Fruit fly (Drosophila melanogaster) whole organism, adult: ENCODE results near the gene TORIP.

Source experiments
- CG11617 ChIP-seq: fragments of 200-800 bp; sonication (Bioruptor generic); optimal IDR thresholded peaks from 2 replicates; lab custom pipeline; 2017; ENCODE audit warnings: mild to moderate bottlenecking, missing biosample characterization, missing genetic modification reagents, missing genetic modification characterization
- CG12768 ChIP-seq: fragments of 200-800 bp; sonication (Bioruptor generic); optimal IDR thresholded peaks from 2 replicates; lab custom pipeline; 2017; ENCODE audit warnings: missing biosample characterization, missing genetic modification characterization, mild to moderate bottlenecking, moderate library complexity, missing genetic modification reagents
- CG14711 ChIP-seq: fragments of 200-800 bp; sonication (Bioruptor generic); optimal IDR thresholded peaks from 2 replicates; lab custom pipeline; 2018; ENCODE audit warnings: missing biosample characterization, mild to moderate bottlenecking, missing genetic modification characterization, moderate library complexity
- CG1620 ChIP-seq: fragments of 200-800 bp; sonication (Bioruptor generic); optimal IDR thresholded peaks from 2 replicates; lab custom pipeline; 2016; ENCODE audit warnings: missing biosample characterization, missing genetic modification characterization
- CG33017 ChIP-seq: fragments of 200-800 bp; sonication (Bioruptor generic); optimal IDR thresholded peaks from 2 replicates; lab custom pipeline; 2018; ENCODE audit warnings: missing biosample characterization, mild to moderate bottlenecking, missing genetic modification characterization, moderate library complexity
- CG5204 ChIP-seq: fragments of 200-800 bp; sonication (Bioruptor generic); optimal IDR thresholded peaks from 2 replicates; lab custom pipeline; 2016; ENCODE audit warnings: missing biosample characterization, missing genetic modification characterization
- CG7045 ChIP-seq: fragments of 200-800 bp; sonication (Bioruptor generic); optimal IDR thresholded peaks from 2 replicates; lab custom pipeline; 2017; ENCODE audit warnings: missing biosample characterization, mild to moderate bottlenecking, missing genetic modification characterization
- CG7101 ChIP-seq: fragments of 200-800 bp; sonication (Bioruptor generic); optimal IDR thresholded peaks from 2 replicates; lab custom pipeline; 2018; ENCODE audit warnings: missing biosample characterization, mild to moderate bottlenecking, missing genetic modification characterization, moderate library complexity
- Clk ChIP-seq: fragments of 200-800 bp; sonication (Bioruptor generic); optimal IDR thresholded peaks from 2 replicates; lab custom pipeline; 2017; ENCODE audit warnings: missing biosample characterization, missing genetic modification characterization
- Crg-1 ChIP-seq: fragments of 200-800 bp; sonication (Bioruptor generic); optimal IDR thresholded peaks from 2 replicates; lab custom pipeline; 2016; ENCODE audit warnings: missing biosample characterization, missing genetic modification characterization
- Hr96 ChIP-seq: fragments of 200-800 bp; sonication (Bioruptor generic); optimal IDR thresholded peaks from 2 replicates; lab custom pipeline; 2016; ENCODE audit warnings: missing biosample characterization, missing genetic modification characterization
- Mnt ChIP-seq: fragments of 200-800 bp; sonication (Bioruptor generic); optimal IDR thresholded peaks from 2 replicates; lab custom pipeline; 2016; ENCODE audit warnings: missing biosample characterization, mild to moderate bottlenecking, missing genetic modification characterization
- bab1 ChIP-seq: fragments of 200-800 bp; sonication (Bioruptor generic); optimal IDR thresholded peaks from 3 replicates; lab custom pipeline; 2019; ENCODE audit warnings: missing biosample characterization, mild to moderate bottlenecking, missing genetic modification characterization, moderate library complexity
- cic ChIP-seq: fragments of 200-800 bp; sonication (Bioruptor generic); optimal IDR thresholded peaks from 2 replicates; lab custom pipeline; 2017; ENCODE audit warnings: missing biosample characterization, mild to moderate bottlenecking, missing genetic modification characterization, moderate library complexity
- cnc ChIP-seq, 2 experiments: fragments of >200 bp; optimal IDR thresholded peaks; 2 replicates each; lab custom pipeline; 2017
- kay ChIP-seq: fragments of 200-800 bp; sonication (Bioruptor generic); peaks from one replicate; lab custom pipeline; 2016; ENCODE audit warnings: missing biosample characterization, missing genetic modification characterization, borderline replicate concordance
- ovo ChIP-seq: fragments of 200-800 bp; sonication (Bioruptor generic); optimal IDR thresholded peaks from 2 replicates; lab custom pipeline; 2016; ENCODE audit warnings: missing biosample characterization, missing genetic modification characterization
- pad ChIP-seq: fragments of 200-800 bp; sonication (Bioruptor generic); optimal IDR thresholded peaks from 3 replicates; lab custom pipeline; 2017; ENCODE audit warnings: missing biosample characterization, missing genetic modification characterization, mild to moderate bottlenecking, moderate library complexity, missing genetic modification reagents
- tj ChIP-seq: fragments of 200-800 bp; sonication (Bioruptor generic); optimal IDR thresholded peaks from 3 replicates; lab custom pipeline; 2017; ENCODE audit warnings: missing biosample characterization, mild to moderate bottlenecking, missing genetic modification characterization, moderate library complexity
- toe ChIP-seq: fragments of 200-800 bp; sonication (Bioruptor generic); optimal IDR thresholded peaks from 2 replicates; lab custom pipeline; 2016; ENCODE audit warnings: missing biosample characterization, missing genetic modification characterization

Gene TORIP

dm6 chr3L:19834143-19834794 is 29.4 kb upstream of the TORIP start, which contains the start of the genes trc and CG32221:
Gene trc, minus strand, starts transcription at chr3L:19834304.
Gene CG32221, plus strand, starts transcription at chr3L:19834670.
- TF ChIP-seq cnc (optimal IDR thresholded peaks at IDR 0.05; lab: Kevin White, UChicago), result no peak
- peak; percentile 59 for TF ChIP-seq pad (GFP tag; lab: Kevin White, UChicago)
- TF ChIP-seq toe (GFP tag; lab: Kevin White, UChicago), result no peak
- no peak for TF ChIP-seq CG12768 (GFP tag; lab: Kevin White, UChicago)
- peak; percentile 61 for TF ChIP-seq CG1620
- no peak for TF ChIP-seq Clk (GFP tag; lab: Kevin White, UChicago)
- peak; percentile 38 for TF ChIP-seq CG33017 (tag; lab: Kevin White, UChicago)
- no peak for TF ChIP-seq Crg-1 (GFP tag; lab: Kevin White, UChicago)
- TF ChIP-seq CG7045 (GFP tag; lab: Kevin White, UChicago), result no peak
- TF ChIP-seq bab1 (GFP tag; lab: Kevin White, UChicago), result peak; percentile 66
- peak; percentile 21 for TF ChIP-seq tj (GFP tag; lab: Kevin White, UChicago)
- TF ChIP-seq cic (GFP tag; lab: Kevin White, UChicago), result no peak
- no peak for TF ChIP-seq Hr96
- peak; percentile 41 for TF ChIP-seq CG14711
- TF ChIP-seq CG5204 (GFP tag; lab: Kevin White, UChicago), result no peak
- TF ChIP-seq kay, result no peak
- peak; percentile 75 for TF ChIP-seq CG7101 (tag; lab: Kevin White, UChicago)
- peak; percentile 53 for TF ChIP-seq ovo (GFP tag; lab: Kevin White, UChicago)
- peak; percentile 34 for TF ChIP-seq CG11617
- peak; percentile 63 for TF ChIP-seq Mnt (GFP tag; lab: Kevin White, UChicago)

- no peak for TF ChIP-seq cnc (optimal IDR thresholded peaks at IDR 0.05; lab: Kevin White, UChicago)
- TF ChIP-seq CG14711, result no peak
- TF ChIP-seq CG7101 (tag; lab: Kevin White, UChicago), result no peak
- no peak for TF ChIP-seq ovo (GFP tag; lab: Kevin White, UChicago)
- TF ChIP-seq CG12768 (GFP tag; lab: Kevin White, UChicago), result peak; percentile 17
- TF ChIP-seq Hr96, result no peak
- no peak for TF ChIP-seq pad (GFP tag; lab: Kevin White, UChicago)
- peak; percentile 10 for TF ChIP-seq bab1 (GFP tag; lab: Kevin White, UChicago)
- no peak for TF ChIP-seq Crg-1 (GFP tag; lab: Kevin White, UChicago)
Observed at dm6 chr3L:19833227-19833626, 28.3 kb upstream of the TORIP start.

- TF ChIP-seq toe (GFP tag; lab: Kevin White, UChicago), result no peak
- TF ChIP-seq CG1620, result no peak
- TF ChIP-seq CG14711, result no peak
- TF ChIP-seq Hr96, result no peak
- no peak for TF ChIP-seq CG5204 (GFP tag; lab: Kevin White, UChicago)
- no peak for TF ChIP-seq CG7045 (GFP tag; lab: Kevin White, UChicago)
Observed at dm6 chr3L:19818701-19819100, 13.8 kb upstream of the TORIP start.

- TF ChIP-seq CG7045 (GFP tag; lab: Kevin White, UChicago) (peak; percentile 76), Hr96 (peak; percentile 88), ovo (GFP tag; lab: Kevin White, UChicago) (peak; percentile 76), CG33017 (tag; lab: Kevin White, UChicago) (peak; percentile 65), Clk (GFP tag; lab: Kevin White, UChicago) (peak; percentile 66), CG12768 (GFP tag; lab: Kevin White, UChicago) (peak; percentile 74), tj (GFP tag; lab: Kevin White, UChicago) (peak; percentile 43), CG11617 (peak; percentile 85), kay (no peak), cnc (optimal IDR thresholded peaks at IDR 0.05; lab: Kevin White, UChicago) (no peak), CG14711 (peak; percentile 96), CG1620 (peak; percentile 87), pad (GFP tag; lab: Kevin White, UChicago) (peak; percentile 59), CG5204 (GFP tag; lab: Kevin White, UChicago) (no peak), Mnt (GFP tag; lab: Kevin White, UChicago) (peak; percentile 40), CG7101 (tag; lab: Kevin White, UChicago) (peak; percentile 80), toe (GFP tag; lab: Kevin White, UChicago) (peak; percentile 94), cic (GFP tag; lab: Kevin White, UChicago) (no peak), Crg-1 (GFP tag; lab: Kevin White, UChicago) (peak; percentile 81), bab1 (GFP tag; lab: Kevin White, UChicago) (peak; percentile 79)
Observed at dm6 chr3L:19817807-19818531, 13.1 kb upstream of the TORIP start, which contains the start of the genes Fibp and Deaf1. Gene Fibp, minus strand, starts transcription at chr3L:19817967. Gene Deaf1, plus strand, starts transcription at chr3L:19818174.

dm6 chr3L:19815472-19816150 is 10.7 kb upstream of the TORIP start, which contains the start of gene cyc:
Gene cyc, minus strand, starts transcription at chr3L:19815938.
- TF ChIP-seq tj (GFP tag; lab: Kevin White, UChicago) (peak; percentile 55), pad (GFP tag; lab: Kevin White, UChicago) (peak; percentile 27), CG14711 (no peak), cic (GFP tag; lab: Kevin White, UChicago) (peak; percentile 75), bab1 (GFP tag; lab: Kevin White, UChicago) (peak; percentile 53), cnc (optimal IDR thresholded peaks at IDR 0.05; lab: Kevin White, UChicago) (no peak), CG11617 (peak; percentile 54), Hr96 (no peak), CG1620 (no peak), toe (GFP tag; lab: Kevin White, UChicago) (no peak), CG33017 (tag; lab: Kevin White, UChicago) (peak; percentile 57), Crg-1 (GFP tag; lab: Kevin White, UChicago) (no peak), Clk (GFP tag; lab: Kevin White, UChicago) (no peak), CG7045 (GFP tag; lab: Kevin White, UChicago) (peak; percentile 10), ovo (GFP tag; lab: Kevin White, UChicago) (peak; percentile 71), Mnt (GFP tag; lab: Kevin White, UChicago) (peak; percentile 60), CG12768 (GFP tag; lab: Kevin White, UChicago) (peak; percentile 74), CG7101 (tag; lab: Kevin White, UChicago) (peak; percentile 44), kay (no peak), CG5204 (GFP tag; lab: Kevin White, UChicago) (no peak)
